Worm (Caenorhabditis elegans) whole organism, late embryonic: ENCODE measurements around the gene zipt-7.2.

ENCODE experiments used
- K02D7.2 ChIP-seq: sonication (generic microtip); optimal IDR thresholded peaks from 2 replicates; lab custom pipeline; 2017; ENCODE audit warnings: mild to moderate bottlenecking, missing genetic modification characterization, missing compliant biosample characterization
- mec-3 ChIP-seq: sonication (generic microtip); optimal IDR thresholded peaks from 2 replicates; lab custom pipeline; 2016; ENCODE audit warnings: borderline replicate concordance, missing genetic modification characterization, missing compliant biosample characterization

- TF ChIP-seq mec-3 (no peak), K02D7.2 (tag; lab: Kevin White, UChicago) (no peak)
Measured at ce11 chrX:15485262-15485661, 22.4 kb downstream of the zipt-7.2 start.
